Worm (Caenorhabditis elegans): ENCODE measurements around the gene K11D12.8.

DNA sequence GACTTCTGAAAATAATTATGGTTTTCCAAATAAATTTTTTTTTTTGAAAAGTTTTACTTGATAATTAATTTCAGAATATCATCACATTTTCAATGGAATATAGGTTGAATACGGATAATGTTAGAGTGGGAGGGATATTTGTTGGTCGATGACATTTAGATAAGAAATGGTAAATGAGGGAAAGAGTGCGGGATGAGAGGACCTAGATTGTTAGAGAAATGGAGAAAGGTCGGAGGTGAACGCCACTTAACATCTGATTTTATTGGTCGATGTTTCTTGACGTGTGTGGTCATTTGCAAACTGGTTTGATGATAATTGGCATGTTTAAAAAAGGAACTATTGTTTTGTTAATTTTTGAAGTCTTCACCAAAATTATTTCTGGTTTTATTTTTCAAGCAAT, 2.4 kb downstream of the K11D12.8 start:
- TF ChIP-seq ztf-11 (tag; optimal IDR thresholded peaks at IDR 0.05) (no peak), unc-39 (tag; optimal IDR thresholded peaks at IDR 0.05) (no peak), tbx-8 (GFP tag; optimal IDR thresholded peaks at IDR 0.05) (no peak)
